Fruit fly (Drosophila melanogaster) whole organism, embryonic: ENCODE results near the gene Vago.
A peak's percentile ranks its signal among the peaks of the same experiment; 100 is the strongest.

ENCODE experiments used
- Bdp1 ChIP-seq: fragments of 200-800 bp; sonication (Bioruptor generic); optimal IDR thresholded peaks from 3 replicates; lab custom pipeline; 2016; ENCODE audit warnings: missing biosample characterization, missing genetic modification characterization
- Bgb ChIP-seq: fragments of 200-800 bp; sonication (Bioruptor generic); IDR thresholded peaks from 2 replicates; pipeline ENCODE4 v1.3.6; 2022; ENCODE audit warnings: missing biosample characterization, missing genetic modification characterization; ENCODE audit not compliant: partially characterized antibody
- Blimp-1 ChIP-seq: fragments of 200-800 bp; sonication (Bioruptor generic); optimal IDR thresholded peaks from 3 replicates; lab custom pipeline; 2018; ENCODE audit warnings: missing biosample characterization, missing genetic modification characterization, mild to moderate bottlenecking, moderate library complexity, missing genetic modification reagents
- CG11695 ChIP-seq: fragments of 200-800 bp; sonication (Bioruptor generic); IDR thresholded peaks from 3 replicates; pipeline ENCODE4 v1.3.6; 2022; ENCODE audit warnings: missing biosample characterization, missing genetic modification characterization
- CG1233 ChIP-seq: fragments of 200-800 bp; sonication (Bioruptor generic); optimal IDR thresholded peaks from 4 replicates; lab custom pipeline; 2018; ENCODE audit warnings: missing biosample characterization, mild to moderate bottlenecking, missing genetic modification characterization
- CG12744 ChIP-seq: fragments of 200-800 bp; sonication (Bioruptor generic); optimal IDR thresholded peaks from 2 replicates; lab custom pipeline; 2016; ENCODE audit warnings: missing biosample characterization, missing genetic modification characterization
- CG12942 ChIP-seq: fragments of 200-800 bp; sonication (Bioruptor generic); optimal IDR thresholded peaks from 3 replicates; lab custom pipeline; 2016; ENCODE audit warnings: missing biosample characterization, missing genetic modification characterization
- CG13287 ChIP-seq: fragments of 200-800 bp; sonication (Bioruptor generic); IDR thresholded peaks from 2 replicates; pipeline ENCODE4 v1.3.6; 2022; ENCODE audit warnings: missing biosample characterization, missing genetic modification characterization; ENCODE audit not compliant: partially characterized antibody
- CG14860 ChIP-seq: fragments of 200-800 bp; sonication (Bioruptor generic); IDR thresholded peaks from 3 replicates; pipeline ENCODE4 v1.3.6; 2022; ENCODE audit warnings: missing biosample characterization, missing genetic modification characterization; ENCODE audit not compliant: partially characterized antibody
- CG2712 ChIP-seq: fragments of 200-800 bp; optimal IDR thresholded peaks from 3 replicates; lab custom pipeline; 2019; ENCODE audit warnings: missing biosample characterization, mild to moderate bottlenecking, missing genetic modification characterization, moderate library complexity
- CG32772 ChIP-seq: fragments of 200-800 bp; sonication (Bioruptor generic); IDR thresholded peaks from 2 replicates; pipeline ENCODE4 v1.3.6; 2022; ENCODE audit warnings: missing biosample characterization, missing genetic modification characterization
- CG34224 ChIP-seq: fragments of 200-800 bp; sonication (Bioruptor generic); IDR thresholded peaks from 3 replicates; pipeline ENCODE4 v1.3.6; 2022; ENCODE audit warnings: missing biosample characterization, missing genetic modification characterization; ENCODE audit not compliant: partially characterized antibody
- CG4328 ChIP-seq: fragments of 200-800 bp; sonication (Bioruptor generic); optimal IDR thresholded peaks from 3 replicates; lab custom pipeline; 2017; ENCODE audit warnings: missing biosample characterization, missing genetic modification reagents, missing genetic modification characterization
- CG43689 ChIP-seq: fragments of 200-800 bp; sonication (Bioruptor generic); IDR thresholded peaks from 2 replicates; pipeline ENCODE4 v1.3.6; 2022; ENCODE audit warnings: missing biosample characterization, missing genetic modification characterization
- CG4404 ChIP-seq: fragments of 200-800 bp; sonication (Bioruptor generic); IDR thresholded peaks from 2 replicates; pipeline ENCODE4 v1.3.6; 2022; ENCODE audit warnings: missing biosample characterization, missing genetic modification characterization
- CG4730 ChIP-seq: fragments of 200-800 bp; sonication (Bioruptor generic); IDR thresholded peaks from 2 replicates; pipeline ENCODE4 v1.3.6; 2022; ENCODE audit warnings: missing biosample characterization, missing genetic modification characterization
- D19A ChIP-seq: fragments of 200-800 bp; optimal IDR thresholded peaks from 3 replicates; lab custom pipeline; 2019; ENCODE audit warnings: missing biosample characterization, mild to moderate bottlenecking, missing genetic modification characterization, moderate library complexity
- Dfd ChIP-seq, 2 experiments: fragments of >200 bp; optimal IDR thresholded peaks; 2 replicates each; lab custom pipeline; 2017; ENCODE audit warnings: missing biosample characterization in 2 of 2, missing genetic modification characterization in 2 of 2
- Dll ChIP-seq: fragments of 200-800 bp; sonication (Bioruptor generic); IDR thresholded peaks from 4 replicates; pipeline ENCODE4 v1.3.6; 2022; ENCODE audit warnings: missing biosample characterization, missing genetic modification characterization; ENCODE audit not compliant: partially characterized antibody
- Doc2 ChIP-seq: fragments of 200-800 bp; sonication (Bioruptor generic); IDR thresholded peaks from 2 replicates; pipeline ENCODE4 v1.3.6; 2022; ENCODE audit warnings: missing biosample characterization, missing genetic modification characterization
- Dp ChIP-seq: fragments of 200-800 bp; sonication (Bioruptor generic); optimal IDR thresholded peaks from 2 replicates; lab custom pipeline; 2018; ENCODE audit warnings: missing biosample characterization, mild to moderate bottlenecking, missing genetic modification characterization, moderate library complexity
- Dref ChIP-seq: fragments of 200-800 bp; sonication (Bioruptor generic); IDR thresholded peaks from 2 replicates; pipeline ENCODE4 v1.3.6; 2022; ENCODE audit warnings: missing biosample characterization, missing genetic modification characterization
- E2f2 ChIP-seq: fragments of 200-800 bp; sonication (Bioruptor generic); IDR thresholded peaks from 2 replicates; pipeline ENCODE4 v1.3.6; 2022; ENCODE audit warnings: missing biosample characterization, missing genetic modification characterization
- H15 ChIP-seq: fragments of 200-800 bp; sonication (Bioruptor generic); IDR thresholded peaks from 3 replicates; pipeline ENCODE4 v1.3.6; 2022; ENCODE audit warnings: missing biosample characterization, missing genetic modification characterization
- HLH4C ChIP-seq: fragments of 200-800 bp; sonication (Bioruptor generic); IDR thresholded peaks from 3 replicates; pipeline ENCODE4 v1.3.6; 2022; ENCODE audit warnings: missing biosample characterization, missing genetic modification characterization; ENCODE audit not compliant: partially characterized antibody
- Hsf ChIP-seq: fragments of 200-800 bp; sonication (Bioruptor generic); optimal IDR thresholded peaks from 3 replicates; lab custom pipeline; 2016; ENCODE audit warnings: missing biosample characterization, missing genetic modification characterization
- Nf-YB ChIP-seq: fragments of 200-800 bp; sonication (Bioruptor generic); optimal IDR thresholded peaks from 3 replicates; lab custom pipeline; 2019; ENCODE audit warnings: missing biosample characterization, mild to moderate bottlenecking, missing genetic modification characterization, moderate library complexity
- Opbp ChIP-seq: fragments of 200-800 bp; sonication (Bioruptor generic); IDR thresholded peaks from 3 replicates; pipeline ENCODE4 v1.3.6; 2022; ENCODE audit warnings: missing biosample characterization, missing genetic modification characterization; ENCODE audit not compliant: partially characterized antibody
- Pdp1 ChIP-seq, 2 experiments: fragments of 200-800 bp; sonication (Bioruptor generic); optimal IDR thresholded peaks; 3 replicates each; lab custom pipeline; 2016; ENCODE audit warnings: missing biosample characterization in 2 of 2, missing genetic modification characterization in 2 of 2, mild to moderate bottlenecking in 1 of 2, moderate library complexity in 1 of 2
- Scr ChIP-seq: fragments of 200-800 bp; sonication (Bioruptor generic); IDR thresholded peaks from 2 replicates; pipeline ENCODE4 v1.3.6; 2022; ENCODE audit warnings: missing biosample characterization, missing genetic modification characterization; ENCODE audit not compliant: partially characterized antibody
- Sry-δ ChIP-seq: fragments of 200-800 bp; sonication (Bioruptor generic); optimal IDR thresholded peaks from 2 replicates; lab custom pipeline; 2016; ENCODE audit warnings: missing biosample characterization, missing genetic modification characterization
- Trl ChIP-seq, 3 experiments: fragments of >200 bp in 2 of 3; fragments of 200-800 bp in 1 of 3; sonication (Bioruptor generic) in 1 of 3; optimal IDR thresholded peaks; 2 replicates in 1 of 3; 3 replicates in 2 of 3; lab custom pipeline; 2016 to 2017; ENCODE audit warnings: missing biosample characterization in 1 of 3, missing genetic modification characterization in 1 of 3
- Vsx1 ChIP-seq: fragments of 200-800 bp; sonication (Bioruptor generic); optimal IDR thresholded peaks from 2 replicates; lab custom pipeline; 2017; ENCODE audit warnings: missing biosample characterization, mild to moderate bottlenecking, missing genetic modification characterization, missing genetic modification reagents
- gcm2 ChIP-seq: fragments of 200-800 bp; sonication (Bioruptor generic); optimal IDR thresholded peaks from 2 replicates; lab custom pipeline; 2016; ENCODE audit warnings: missing biosample characterization, missing genetic modification characterization
- hb ChIP-seq: fragments of 200-800 bp; sonication (Bioruptor generic); IDR thresholded peaks from 3 replicates; pipeline ENCODE4 v1.3.6; 2022; ENCODE audit warnings: missing biosample characterization, missing genetic modification characterization; ENCODE audit not compliant: partially characterized antibody
- inv ChIP-seq: fragments of 200-800 bp; sonication (Bioruptor generic); IDR thresholded peaks from 2 replicates; pipeline ENCODE4 v1.3.6; 2022; ENCODE audit warnings: missing biosample characterization, missing genetic modification characterization; ENCODE audit not compliant: partially characterized antibody
- jing ChIP-seq: fragments of 200-800 bp; sonication (Bioruptor generic); optimal IDR thresholded peaks from 2 replicates; lab custom pipeline; 2018; ENCODE audit warnings: missing biosample characterization, mild to moderate bottlenecking, missing genetic modification characterization
- knrl ChIP-seq: fragments of 200-800 bp; sonication (Bioruptor generic); IDR thresholded peaks from 3 replicates; pipeline ENCODE4 v1.3.6; 2022; ENCODE audit warnings: missing biosample characterization, missing genetic modification characterization; ENCODE audit not compliant: partially characterized antibody
- mam ChIP-seq: fragments of 200-800 bp; sonication (Bioruptor generic); optimal IDR thresholded peaks from 3 replicates; lab custom pipeline; 2016; ENCODE audit warnings: missing biosample characterization, missing genetic modification characterization
- pzg ChIP-seq: fragments of 200-800 bp; sonication (Bioruptor generic); optimal IDR thresholded peaks from 3 replicates; lab custom pipeline; 2018; ENCODE audit warnings: missing biosample characterization, mild to moderate bottlenecking, missing genetic modification characterization, moderate library complexity
- run ChIP-seq: fragments of 200-800 bp; sonication (Bioruptor generic); optimal IDR thresholded peaks from 3 replicates; lab custom pipeline; 2018; ENCODE audit warnings: missing biosample characterization, mild to moderate bottlenecking, missing genetic modification characterization
- slou ChIP-seq: fragments of 200-800 bp; sonication (Bioruptor generic); optimal IDR thresholded peaks from 3 replicates; lab custom pipeline; 2016; ENCODE audit warnings: missing biosample characterization, missing genetic modification characterization
- so ChIP-seq: fragments of 200-800 bp; sonication (Bioruptor generic); IDR thresholded peaks from 3 replicates; pipeline ENCODE4 v1.3.6; 2022; ENCODE audit warnings: missing biosample characterization, missing genetic modification characterization
- stwl ChIP-seq: fragments of 200-800 bp; sonication (Bioruptor generic); optimal IDR thresholded peaks from 3 replicates; lab custom pipeline; 2018; ENCODE audit warnings: missing biosample characterization, mild to moderate bottlenecking, missing genetic modification characterization, moderate library complexity
- unc-4 ChIP-seq: fragments of 200-800 bp; sonication (Bioruptor generic); IDR thresholded peaks from 2 replicates; pipeline ENCODE4 v1.3.6; 2022; ENCODE audit warnings: missing biosample characterization, missing genetic modification characterization; ENCODE audit not compliant: partially characterized antibody
- wek ChIP-seq: fragments of 200-800 bp; sonication (Bioruptor generic); optimal IDR thresholded peaks from 3 replicates; lab custom pipeline; 2018; ENCODE audit warnings: missing biosample characterization, mild to moderate bottlenecking, missing genetic modification characterization, moderate library complexity
- zen2 ChIP-seq: fragments of 200-800 bp; sonication (Bioruptor generic); IDR thresholded peaks from 3 replicates; pipeline ENCODE4 v1.3.6; 2022; ENCODE audit warnings: missing biosample characterization, missing genetic modification characterization; ENCODE audit not compliant: partially characterized antibody

Gene Vago

DNA sequence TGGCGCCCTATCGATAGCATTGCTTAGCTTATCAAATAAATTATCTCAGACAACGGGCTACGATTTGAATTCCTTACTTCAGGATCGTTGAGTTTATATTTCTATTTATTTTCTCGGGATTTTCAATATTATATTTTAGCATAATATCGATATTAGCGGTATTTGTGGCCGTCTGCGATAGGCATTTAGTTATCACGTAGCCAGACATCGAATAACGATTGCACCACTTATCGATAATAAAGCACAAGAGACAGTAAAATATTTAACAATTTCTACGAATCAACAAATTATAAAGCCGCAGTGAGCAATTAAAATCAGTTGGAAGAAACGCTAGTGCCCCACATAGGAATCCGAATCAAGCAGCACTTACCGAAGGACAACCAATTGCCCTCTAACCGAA, 1.1 kb downstream of the Vago start, which contains the start of gene CG2076 (continued):
- no peak for TF ChIP-seq CG4730 (GFP tag; lab: Robert Waterston, UW)
- peak; percentile 92 for TF ChIP-seq Bgb
- no peak for TF ChIP-seq jing (GFP tag; lab: Kevin White, UChicago)
- no peak for TF ChIP-seq Bdp1
- peak; percentile 90 for TF ChIP-seq Dll (GFP tag; lab: Robert Waterston, UW)
- peak in 1 of 2 experiments; percentile 36 for TF ChIP-seq Pdp1 (GFP tag; optimal IDR thresholded peaks at IDR 0.05; lab: Kevin White, UChicago)
- no peak for TF ChIP-seq CG12744 (GFP tag; lab: Kevin White, UChicago)
- peak; percentile 94 for TF ChIP-seq CG13287 (GFP tag; lab: Robert Waterston, UW)
- no peak for TF ChIP-seq CG12942 (GFP tag; lab: Kevin White, UChicago)
- peak; percentile 93 for TF ChIP-seq CG34224 (GFP tag; lab: Robert Waterston, UW)
- TF ChIP-seq Dref: peak; percentile 87
- peak; percentile 91 for TF ChIP-seq wek (GFP tag; lab: Kevin White, UChicago)
- TF ChIP-seq Doc2 (GFP tag; lab: Robert Waterston, UW): no peak
- peak; percentile 77 for TF ChIP-seq Dp (GFP tag; lab: Kevin White, UChicago)
- peak; percentile 84 for TF ChIP-seq inv (GFP tag; lab: Robert Waterston, UW)
- TF ChIP-seq CG2712: no peak
- peak; percentile 97 for TF ChIP-seq HLH4C (GFP tag; lab: Robert Waterston, UW)
- TF ChIP-seq slou (GFP tag; lab: Kevin White, UChicago): no peak
- peak; percentile 91 for TF ChIP-seq Scr (GFP tag; lab: Robert Waterston, UW)
- TF ChIP-seq D19A (tag; lab: Kevin White, UChicago): no peak
- TF ChIP-seq, all 482 proteins: peak for 54

DNA sequence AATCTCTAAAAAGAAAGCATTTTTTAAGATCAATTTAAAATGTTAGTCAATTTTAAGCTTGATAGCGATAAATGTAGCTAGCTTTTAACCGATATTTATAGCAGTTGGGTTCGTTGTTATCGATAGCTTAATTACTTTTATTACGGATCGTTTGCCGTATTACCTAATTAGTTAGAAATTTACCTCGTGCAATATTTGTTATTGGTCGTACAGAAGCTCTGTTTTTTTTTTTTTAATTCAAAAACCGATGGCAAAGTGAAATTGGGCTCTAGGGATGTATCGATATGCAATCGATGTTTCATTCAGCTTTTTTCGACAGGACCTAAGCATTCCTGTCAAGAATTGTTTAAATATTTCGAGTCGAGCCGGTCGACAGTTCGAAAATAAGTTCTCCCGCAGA, 3.1 kb downstream of the Vago start, which contains the start of gene CG2061:
Gene CG2061 (plus strand): TSS at position 292 of the 400 bp plus-strand sequence.
- TF ChIP-seq Vsx1 (no peak), CG11695 (no peak), pzg (GFP tag; lab: Kevin White, UChicago) (peak; percentile 18), so (GFP tag; lab: Robert Waterston, UW) (no peak), Scr (GFP tag; lab: Robert Waterston, UW) (peak; percentile 80), Sry-δ (GFP tag; lab: Kevin White, UChicago) (peak; percentile 56), CG32772 (GFP tag; lab: Robert Waterston, UW) (no peak), inv (GFP tag; lab: Robert Waterston, UW) (peak; percentile 66), stwl (tag; lab: Kevin White, UChicago) (peak; percentile 2), Opbp (GFP tag; lab: Robert Waterston, UW) (peak; percentile 52; the same call in 1 of the 3 replicates), CG34224 (GFP tag; lab: Robert Waterston, UW) (peak; percentile 74), Nf-YB (GFP tag; lab: Kevin White, UChicago) (no peak), unc-4 (peak; percentile 71), Blimp-1 (GFP tag; lab: Kevin White, UChicago) (no peak), Hsf (GFP tag; lab: Kevin White, UChicago) (no peak), E2f2 (GFP tag; lab: Robert Waterston, UW) (peak; percentile 57), CG4404 (GFP tag; lab: Robert Waterston, UW) (no peak), mam (GFP tag; lab: Kevin White, UChicago) (no peak), run (tag; lab: Kevin White, UChicago) (no peak), CG4328 (no peak), zen2 (GFP tag; lab: Robert Waterston, UW) (peak; percentile 68; the same call in 2 of the 3 replicates), CG14860 (GFP tag; lab: Robert Waterston, UW) (peak; percentile 84), Dll (GFP tag; lab: Robert Waterston, UW) (peak; percentile 81), CG43689 (no peak), H15 (GFP tag; lab: Robert Waterston, UW) (no peak), Trl (optimal IDR thresholded peaks at IDR 0.05; lab: Kevin White, UChicago) (no peak), Trl (GFP tag; optimal IDR thresholded peaks at IDR 0.05; lab: Kevin White, UChicago) (no peak), gcm2 (GFP tag; lab: Kevin White, UChicago) (no peak), CG1233 (GFP tag; lab: Kevin White, UChicago) (no peak), hb (GFP tag; lab: Robert Waterston, UW) (peak; percentile 65), Dfd (GFP tag; optimal IDR thresholded peaks at IDR 0.05; lab: Kevin White, UChicago) (no peak), knrl (GFP tag; lab: Robert Waterston, UW) (peak; percentile 69; the same call in 2 of the 3 replicates)
